Fruit fly (Drosophila melanogaster) whole organism, embryonic: ENCODE measurements around the gene CG12674.

ENCODE experiments used
- CG11696 ChIP-seq: fragments of 200-800 bp; sonication (Bioruptor generic); IDR thresholded peaks from 2 replicates; pipeline ENCODE4 v1.3.6; 2022; ENCODE audit warnings: missing biosample characterization, missing genetic modification characterization
- CG3281 ChIP-seq: fragments of 200-800 bp; sonication (Bioruptor generic); optimal IDR thresholded peaks from 3 replicates; lab custom pipeline; 2017; ENCODE audit warnings: missing biosample characterization, mild to moderate bottlenecking, missing genetic modification characterization
- CG5953 ChIP-seq: fragments of 200-800 bp; sonication (Bioruptor generic); IDR thresholded peaks from 2 replicates; pipeline ENCODE4 v1.3.6; 2022; ENCODE audit warnings: missing biosample characterization, missing genetic modification characterization
- Kr ChIP-seq: fragments of 200-800 bp; sonication (Bioruptor generic); optimal IDR thresholded peaks from 2 replicates; lab custom pipeline; 2017; ENCODE audit warnings: missing biosample characterization, mild to moderate bottlenecking, missing genetic modification characterization
- Ssrp ChIP-seq: fragments of 200-800 bp; sonication (Bioruptor generic); optimal IDR thresholded peaks from 2 replicates; lab custom pipeline; 2018; ENCODE audit warnings: missing biosample characterization, mild to moderate bottlenecking, missing genetic modification characterization, moderate library complexity

- TF ChIP-seq Kr (GFP tag; lab: Kevin White, UChicago) (no peak), CG3281 (no peak), CG11696 (GFP tag; lab: Robert Waterston, UW) (no peak), CG5953 (GFP tag; lab: Robert Waterston, UW) (no peak), Ssrp (tag; lab: Kevin White, UChicago) (no peak)
Measured at dm6 chr2L:2110350-2110888, 30.7 kb downstream of the CG12674 start.
